Fruit fly (Drosophila melanogaster) whole organism, embryonic: ENCODE results near the gene CG31176.

ENCODE experiments used
- BtbVII ChIP-seq: fragments of 200-800 bp; sonication (Bioruptor generic); optimal IDR thresholded peaks from 3 replicates; lab custom pipeline; 2017; ENCODE audit warnings: missing biosample characterization, mild to moderate bottlenecking, missing genetic modification characterization
- CG10209 ChIP-seq: fragments of 200-800 bp; sonication (Bioruptor generic); optimal IDR thresholded peaks from 3 replicates; lab custom pipeline; 2017; ENCODE audit warnings: missing biosample characterization, mild to moderate bottlenecking, missing genetic modification characterization, missing genetic modification reagents
- CG11247 ChIP-seq: fragments of 200-800 bp; sonication (Bioruptor generic); IDR thresholded peaks from 2 replicates; pipeline ENCODE4 v1.3.6; 2022; ENCODE audit warnings: missing biosample characterization, missing genetic modification characterization
- CG12104 ChIP-seq: fragments of 200-800 bp; sonication (Bioruptor generic); optimal IDR thresholded peaks from 3 replicates; lab custom pipeline; 2016; ENCODE audit warnings: missing biosample characterization, missing genetic modification characterization
- CG14050 ChIP-seq: fragments of 200-800 bp; sonication (Bioruptor generic); IDR thresholded peaks from 3 replicates; pipeline ENCODE4 v1.3.6; 2022; ENCODE audit warnings: missing biosample characterization, missing genetic modification characterization
- CG14965 ChIP-seq: fragments of 200-800 bp; sonication (Bioruptor generic); optimal IDR thresholded peaks from 2 replicates; lab custom pipeline; 2016; ENCODE audit warnings: missing biosample characterization, missing genetic modification characterization, borderline replicate concordance
- CG1647 ChIP-seq: fragments of 200-800 bp; sonication (Bioruptor generic); optimal IDR thresholded peaks from 3 replicates; lab custom pipeline; 2016; ENCODE audit warnings: missing biosample characterization, missing genetic modification characterization
- CG17568 ChIP-seq: fragments of 200-800 bp; sonication (Bioruptor generic); optimal IDR thresholded peaks from 2 replicates; lab custom pipeline; 2018; ENCODE audit warnings: missing biosample characterization, mild to moderate bottlenecking, missing genetic modification characterization, moderate library complexity
- CG18619 ChIP-seq: fragments of 200-800 bp; sonication (Bioruptor generic); optimal IDR thresholded peaks from 3 replicates; lab custom pipeline; 2017; ENCODE audit warnings: missing biosample characterization, mild to moderate bottlenecking, missing genetic modification characterization
- CG31441 ChIP-seq: fragments of 200-800 bp; sonication (Bioruptor generic); IDR thresholded peaks from 2 replicates; pipeline ENCODE4 v1.3.6; 2022; ENCODE audit warnings: missing biosample characterization, missing genetic modification characterization
- CG3281 ChIP-seq: fragments of 200-800 bp; sonication (Bioruptor generic); optimal IDR thresholded peaks from 3 replicates; lab custom pipeline; 2017; ENCODE audit warnings: missing biosample characterization, mild to moderate bottlenecking, missing genetic modification characterization
- CG3838 ChIP-seq: fragments of 200-800 bp; sonication (Bioruptor generic); optimal IDR thresholded peaks from 3 replicates; lab custom pipeline; 2016; ENCODE audit warnings: missing biosample characterization, missing genetic modification characterization
- CG7987 ChIP-seq: fragments of 200-800 bp; sonication (Bioruptor generic); optimal IDR thresholded peaks from 2 replicates; lab custom pipeline; 2018; ENCODE audit warnings: missing biosample characterization, mild to moderate bottlenecking, missing genetic modification characterization, moderate library complexity
- CG8478 ChIP-seq: fragments of >200 bp; optimal IDR thresholded peaks from 2 replicates; lab custom pipeline; 2018
- CG8924 ChIP-seq: fragments of 200-800 bp; optimal IDR thresholded peaks from 3 replicates; lab custom pipeline; 2019; ENCODE audit warnings: missing biosample characterization, mild to moderate bottlenecking, missing genetic modification characterization, moderate library complexity
- CG9797 ChIP-seq: fragments of 200-800 bp; sonication (Bioruptor generic); optimal IDR thresholded peaks from 3 replicates; lab custom pipeline; 2018; ENCODE audit warnings: missing biosample characterization, mild to moderate bottlenecking, missing genetic modification characterization
- CoRest ChIP-seq: fragments of 200-800 bp; sonication (Bioruptor generic); optimal IDR thresholded peaks from 3 replicates; lab custom pipeline; 2018; ENCODE audit warnings: missing biosample characterization, mild to moderate bottlenecking, missing genetic modification characterization, moderate library complexity
- CrebB ChIP-seq: fragments of 200-800 bp; sonication (Bioruptor generic); optimal IDR thresholded peaks from 3 replicates; lab custom pipeline; 2018; ENCODE audit warnings: missing biosample characterization, mild to moderate bottlenecking, missing genetic modification characterization
- D19A ChIP-seq: fragments of 200-800 bp; optimal IDR thresholded peaks from 3 replicates; lab custom pipeline; 2019; ENCODE audit warnings: missing biosample characterization, mild to moderate bottlenecking, missing genetic modification characterization, moderate library complexity
- Dp ChIP-seq: fragments of 200-800 bp; sonication (Bioruptor generic); optimal IDR thresholded peaks from 2 replicates; lab custom pipeline; 2018; ENCODE audit warnings: missing biosample characterization, mild to moderate bottlenecking, missing genetic modification characterization, moderate library complexity
- Eip74EF ChIP-seq, 2 experiments: fragments of 200-800 bp in 1 of 2; fragments of >200 bp in 1 of 2; sonication (Bioruptor generic) in 1 of 2; optimal IDR thresholded peaks; 2 replicates each; lab custom pipeline; 2017 to 2019; ENCODE audit warnings: missing biosample characterization in 2 of 2, missing genetic modification characterization in 2 of 2, mild to moderate bottlenecking in 1 of 2, moderate library complexity in 1 of 2
- H15 ChIP-seq: fragments of 200-800 bp; sonication (Bioruptor generic); IDR thresholded peaks from 3 replicates; pipeline ENCODE4 v1.3.6; 2022; ENCODE audit warnings: missing biosample characterization, missing genetic modification characterization
- HLHmδ ChIP-seq: fragments of 200-800 bp; sonication (Bioruptor generic); optimal IDR thresholded peaks from 2 replicates; lab custom pipeline; 2018; ENCODE audit warnings: missing biosample characterization, mild to moderate bottlenecking, missing genetic modification characterization, moderate library complexity
- MBD-R2 ChIP-seq: fragments of 200-800 bp; sonication (Bioruptor generic); IDR thresholded peaks from 2 replicates; pipeline ENCODE4 v1.3.6; 2022; ENCODE audit warnings: missing biosample characterization, missing genetic modification characterization
- NFAT ChIP-seq: fragments of 200-800 bp; sonication (Bioruptor generic); IDR thresholded peaks from 2 replicates; pipeline ENCODE4 v1.3.6; 2022; ENCODE audit warnings: missing biosample characterization, missing genetic modification characterization
- Nf-YA ChIP-seq: fragments of 200-800 bp; sonication (Bioruptor generic); IDR thresholded peaks from 2 replicates; pipeline ENCODE4 v1.3.6; 2022; ENCODE audit warnings: missing biosample characterization, missing genetic modification characterization
- Oaz ChIP-seq: fragments of 200-800 bp; sonication (Bioruptor generic); IDR thresholded peaks from 2 replicates; pipeline ENCODE4 v1.3.6; 2022; ENCODE audit warnings: missing biosample characterization, missing genetic modification characterization
- Sox102F ChIP-seq: fragments of 200-800 bp; sonication (Bioruptor generic); optimal IDR thresholded peaks from 2 replicates; lab custom pipeline; 2018; ENCODE audit warnings: missing biosample characterization, mild to moderate bottlenecking, missing genetic modification characterization, moderate library complexity
- Xbp1 ChIP-seq: fragments of 200-800 bp; sonication (Bioruptor generic); optimal IDR thresholded peaks from 3 replicates; lab custom pipeline; 2016; ENCODE audit warnings: missing biosample characterization, mild to moderate bottlenecking, missing genetic modification characterization
- aop ChIP-seq: fragments of 200-800 bp; sonication (Bioruptor generic); IDR thresholded peaks from 2 replicates; pipeline ENCODE4 v1.3.6; 2022; ENCODE audit warnings: missing biosample characterization, missing genetic modification characterization
- az2 ChIP-seq: fragments of 200-800 bp; sonication (Bioruptor generic); optimal IDR thresholded peaks from 3 replicates; lab custom pipeline; 2016; ENCODE audit warnings: missing biosample characterization, missing genetic modification characterization
- btn ChIP-seq: fragments of 200-800 bp; sonication (Bioruptor generic); optimal IDR thresholded peaks from 2 replicates; lab custom pipeline; 2016; ENCODE audit warnings: missing biosample characterization, missing genetic modification characterization
- cato ChIP-seq: fragments of 200-800 bp; sonication (Bioruptor generic); optimal IDR thresholded peaks from 2 replicates; lab custom pipeline; 2016; ENCODE audit warnings: missing biosample characterization, missing genetic modification characterization, borderline replicate concordance
- chinmo ChIP-seq: fragments of 200-800 bp; sonication (Bioruptor generic); IDR thresholded peaks from 4 replicates; pipeline ENCODE4 v1.3.6; 2022; ENCODE audit warnings: missing biosample characterization, missing genetic modification characterization; ENCODE audit not compliant: partially characterized antibody
- cwo ChIP-seq: fragments of 200-800 bp; sonication (Bioruptor generic); optimal IDR thresholded peaks from 3 replicates; lab custom pipeline; 2017; ENCODE audit warnings: missing biosample characterization, missing genetic modification characterization, mild to moderate bottlenecking, moderate library complexity, missing genetic modification reagents
- dati ChIP-seq: fragments of 200-800 bp; sonication (Bioruptor generic); IDR thresholded peaks from 2 replicates; pipeline ENCODE4 v1.3.6; 2022; ENCODE audit warnings: missing biosample characterization, missing genetic modification characterization
- dimm ChIP-seq: fragments of 200-800 bp; sonication (Bioruptor generic); IDR thresholded peaks from 2 replicates; pipeline ENCODE4 v1.3.6; 2022; ENCODE audit warnings: missing biosample characterization, missing genetic modification characterization
- eyg ChIP-seq: fragments of 200-800 bp; sonication (Bioruptor generic); optimal IDR thresholded peaks from 3 replicates; lab custom pipeline; 2016; ENCODE audit warnings: missing biosample characterization, missing genetic modification characterization
- gce ChIP-seq: fragments of 200-800 bp; sonication (Bioruptor generic); IDR thresholded peaks from 3 replicates; pipeline ENCODE4 v1.3.6; 2022; ENCODE audit warnings: missing biosample characterization, missing genetic modification characterization
- gfzf ChIP-seq: fragments of 200-800 bp; sonication (Bioruptor generic); optimal IDR thresholded peaks from 2 replicates; lab custom pipeline; 2016; ENCODE audit warnings: missing biosample characterization, mild to moderate bottlenecking, missing genetic modification characterization, moderate library complexity
- gro ChIP-seq: fragments of 200-800 bp; sonication (Bioruptor generic); optimal IDR thresholded peaks from 2 replicates; lab custom pipeline; 2016; ENCODE audit warnings: missing biosample characterization, missing genetic modification characterization
- h ChIP-seq: fragments of >200 bp; optimal IDR thresholded peaks from 2 replicates; lab custom pipeline; 2017
- her ChIP-seq: fragments of 200-800 bp; sonication (Bioruptor generic); optimal IDR thresholded peaks from 2 replicates; lab custom pipeline; 2016; ENCODE audit warnings: missing biosample characterization, missing genetic modification characterization
- insv ChIP-seq, 2 experiments: fragments of 200-800 bp; sonication (Bioruptor generic); optimal IDR thresholded peaks; 3 replicates each; lab custom pipeline; 2016 to 2018; ENCODE audit warnings: missing biosample characterization in 2 of 2, missing genetic modification characterization in 2 of 2
- nau ChIP-seq: fragments of 200-800 bp; sonication (Bioruptor generic); optimal IDR thresholded peaks from 3 replicates; lab custom pipeline; 2017; ENCODE audit warnings: missing biosample characterization, mild to moderate bottlenecking, missing genetic modification characterization, missing genetic modification reagents
- nmo ChIP-seq: fragments of 200-800 bp; sonication (Bioruptor generic); optimal IDR thresholded peaks from 2 replicates; lab custom pipeline; 2018; ENCODE audit warnings: missing biosample characterization, mild to moderate bottlenecking, missing genetic modification characterization, moderate library complexity
- pb ChIP-seq: fragments of 200-800 bp; sonication (Bioruptor generic); optimal IDR thresholded peaks from 3 replicates; lab custom pipeline; 2016; ENCODE audit warnings: missing biosample characterization, missing genetic modification characterization
- repo ChIP-seq: fragments of 200-800 bp; sonication (Bioruptor generic); optimal IDR thresholded peaks from 2 replicates; lab custom pipeline; 2016; ENCODE audit warnings: missing biosample characterization, missing genetic modification characterization
- scrt ChIP-seq: fragments of 200-800 bp; sonication (Bioruptor generic); optimal IDR thresholded peaks from 2 replicates; lab custom pipeline; 2018; ENCODE audit warnings: missing biosample characterization, mild to moderate bottlenecking, missing genetic modification characterization, moderate library complexity
- ssp ChIP-seq: fragments of 200-800 bp; sonication (Bioruptor generic); IDR thresholded peaks from 2 replicates; pipeline ENCODE4 v1.3.6; 2022; ENCODE audit warnings: missing biosample characterization, missing genetic modification characterization
- wdn ChIP-seq: fragments of 200-800 bp; sonication (Bioruptor generic); IDR thresholded peaks from 2 replicates; pipeline ENCODE4 v1.3.6; 2022; ENCODE audit warnings: missing biosample characterization, missing genetic modification characterization

CG31176 gene

dm6 chr3R:21627752-21628151 lies 91.7 kb downstream of the CG31176 start (continued):
- TF ChIP-seq CG7987 (GFP tag; lab: Kevin White, UChicago) (no peak), CG18619 (GFP tag; lab: Kevin White, UChicago) (peak; percentile 56), CG8478 (lab: Kevin White, UChicago) (no peak), CG14050 (GFP tag; lab: Robert Waterston, UW) (peak; percentile 27; the same call in 1 of the 3 replicates), HLHmδ (GFP tag; lab: Kevin White, UChicago) (no peak), MBD-R2 (peak; percentile 62; the same call in 1 of the 2 replicates), gro (GFP tag; lab: Kevin White, UChicago) (no peak), CG8924 (tag; lab: Kevin White, UChicago) (peak; percentile 71), D19A (peak; percentile 50), CoRest (peak; percentile 72), CG3838 (GFP tag; lab: Kevin White, UChicago) (peak; percentile 22), pb (no peak), insv (GFP tag; optimal IDR thresholded peaks at IDR 0.05; lab: Kevin White, UChicago) (no peak), her (GFP tag; lab: Kevin White, UChicago) (no peak), Eip74EF (GFP tag; optimal IDR thresholded peaks at IDR 0.05; lab: Kevin White, UChicago) (peak in 1 of 2 experiments; percentile 20), gfzf (GFP tag; lab: Kevin White, UChicago) (no peak), cwo (peak; percentile 69), H15 (peak; percentile 53; the same call in 2 of the 3 replicates), CG31441 (GFP tag; lab: Robert Waterston, UW) (peak; percentile 57; the same call in 1 of the 2 replicates), CG11247 (GFP tag; lab: Robert Waterston, UW) (peak; percentile 55), CG10209 (GFP tag; lab: Kevin White, UChicago) (peak; percentile 64), NFAT (GFP tag; lab: Robert Waterston, UW) (peak; percentile 65), wdn (GFP tag; lab: Robert Waterston, UW) (peak; percentile 75), chinmo (0 out of 4 replicates have a peak, but pooled peaks have one; percentile 30), dati (no peak), nau (GFP tag; lab: Kevin White, UChicago) (peak; percentile 53), Xbp1 (peak; percentile 59), h (lab: Kevin White, UChicago) (no peak), Sox102F (GFP tag; lab: Kevin White, UChicago) (peak; percentile 67), CG1647 (GFP tag; lab: Kevin White, UChicago) (peak; percentile 44), Dp (GFP tag; lab: Kevin White, UChicago) (no peak), nmo (GFP tag; lab: Kevin White, UChicago) (peak; percentile 70), CG17568 (GFP tag; lab: Kevin White, UChicago) (peak; percentile 51), btn (no peak), Oaz (GFP tag; lab: Robert Waterston, UW) (peak; percentile 52; the same call in 1 of the 2 replicates), repo (GFP tag; lab: Kevin White, UChicago) (no peak), az2 (GFP tag; lab: Kevin White, UChicago) (peak; percentile 64), eyg (GFP tag; lab: Kevin White, UChicago) (no peak), CrebB (peak; percentile 42), gce (GFP tag; lab: Robert Waterston, UW) (0 out of 3 replicates have a peak, but pooled peaks have one; percentile 18), dimm (GFP tag; lab: Robert Waterston, UW) (no peak), aop (GFP tag; lab: Robert Waterston, UW) (no peak), scrt (GFP tag; lab: Kevin White, UChicago) (peak; percentile 60), cato (no peak), CG14965 (GFP tag; lab: Kevin White, UChicago) (no peak), BtbVII (GFP tag; lab: Kevin White, UChicago) (peak; percentile 60), Nf-YA (GFP tag; lab: Robert Waterston, UW) (no peak), CG9797 (GFP tag; lab: Kevin White, UChicago) (no peak), CG12104 (GFP tag; lab: Kevin White, UChicago) (peak; percentile 26), CG3281 (peak; percentile 76), ssp (no peak)
